Fruit fly (Drosophila melanogaster) whole organism, adult: ENCODE data around the gene CG31741.

ENCODE experiments used
- CG11617 ChIP-seq: fragments of 200-800 bp; sonication (Bioruptor generic); optimal IDR thresholded peaks from 2 replicates; lab custom pipeline; 2017; ENCODE audit warnings: mild to moderate bottlenecking, missing biosample characterization, missing genetic modification reagents, missing genetic modification characterization
- CG1620 ChIP-seq: fragments of 200-800 bp; sonication (Bioruptor generic); optimal IDR thresholded peaks from 2 replicates; lab custom pipeline; 2016; ENCODE audit warnings: missing biosample characterization, missing genetic modification characterization
- CG33017 ChIP-seq: fragments of 200-800 bp; sonication (Bioruptor generic); optimal IDR thresholded peaks from 2 replicates; lab custom pipeline; 2018; ENCODE audit warnings: missing biosample characterization, mild to moderate bottlenecking, missing genetic modification characterization, moderate library complexity
- CG5204 ChIP-seq: fragments of 200-800 bp; sonication (Bioruptor generic); optimal IDR thresholded peaks from 2 replicates; lab custom pipeline; 2016; ENCODE audit warnings: missing biosample characterization, missing genetic modification characterization
- CG7045 ChIP-seq: fragments of 200-800 bp; sonication (Bioruptor generic); optimal IDR thresholded peaks from 2 replicates; lab custom pipeline; 2017; ENCODE audit warnings: missing biosample characterization, mild to moderate bottlenecking, missing genetic modification characterization
- CG7101 ChIP-seq: fragments of 200-800 bp; sonication (Bioruptor generic); optimal IDR thresholded peaks from 2 replicates; lab custom pipeline; 2018; ENCODE audit warnings: missing biosample characterization, mild to moderate bottlenecking, missing genetic modification characterization, moderate library complexity
- Clk ChIP-seq: fragments of 200-800 bp; sonication (Bioruptor generic); optimal IDR thresholded peaks from 2 replicates; lab custom pipeline; 2017; ENCODE audit warnings: missing biosample characterization, missing genetic modification characterization
- Crg-1 ChIP-seq: fragments of 200-800 bp; sonication (Bioruptor generic); optimal IDR thresholded peaks from 2 replicates; lab custom pipeline; 2016; ENCODE audit warnings: missing biosample characterization, missing genetic modification characterization
- Hr96 ChIP-seq: fragments of 200-800 bp; sonication (Bioruptor generic); optimal IDR thresholded peaks from 2 replicates; lab custom pipeline; 2016; ENCODE audit warnings: missing biosample characterization, missing genetic modification characterization
- Mnt ChIP-seq: fragments of 200-800 bp; sonication (Bioruptor generic); optimal IDR thresholded peaks from 2 replicates; lab custom pipeline; 2016; ENCODE audit warnings: missing biosample characterization, mild to moderate bottlenecking, missing genetic modification characterization
- bab1 ChIP-seq: fragments of 200-800 bp; sonication (Bioruptor generic); optimal IDR thresholded peaks from 3 replicates; lab custom pipeline; 2019; ENCODE audit warnings: missing biosample characterization, mild to moderate bottlenecking, missing genetic modification characterization, moderate library complexity
- cic ChIP-seq: fragments of 200-800 bp; sonication (Bioruptor generic); optimal IDR thresholded peaks from 2 replicates; lab custom pipeline; 2017; ENCODE audit warnings: missing biosample characterization, mild to moderate bottlenecking, missing genetic modification characterization, moderate library complexity
- cnc ChIP-seq, 2 experiments: fragments of >200 bp; optimal IDR thresholded peaks; 2 replicates each; lab custom pipeline; 2017
- kay ChIP-seq: fragments of 200-800 bp; sonication (Bioruptor generic); peaks from one replicate; lab custom pipeline; 2016; ENCODE audit warnings: missing biosample characterization, missing genetic modification characterization, borderline replicate concordance
- ovo ChIP-seq: fragments of 200-800 bp; sonication (Bioruptor generic); optimal IDR thresholded peaks from 2 replicates; lab custom pipeline; 2016; ENCODE audit warnings: missing biosample characterization, missing genetic modification characterization
- pad ChIP-seq: fragments of 200-800 bp; sonication (Bioruptor generic); optimal IDR thresholded peaks from 3 replicates; lab custom pipeline; 2017; ENCODE audit warnings: missing biosample characterization, missing genetic modification characterization, mild to moderate bottlenecking, moderate library complexity, missing genetic modification reagents
- tj ChIP-seq: fragments of 200-800 bp; sonication (Bioruptor generic); optimal IDR thresholded peaks from 3 replicates; lab custom pipeline; 2017; ENCODE audit warnings: missing biosample characterization, mild to moderate bottlenecking, missing genetic modification characterization, moderate library complexity
- toe ChIP-seq: fragments of 200-800 bp; sonication (Bioruptor generic); optimal IDR thresholded peaks from 2 replicates; lab custom pipeline; 2016; ENCODE audit warnings: missing biosample characterization, missing genetic modification characterization

The CG31741 gene

DNA sequence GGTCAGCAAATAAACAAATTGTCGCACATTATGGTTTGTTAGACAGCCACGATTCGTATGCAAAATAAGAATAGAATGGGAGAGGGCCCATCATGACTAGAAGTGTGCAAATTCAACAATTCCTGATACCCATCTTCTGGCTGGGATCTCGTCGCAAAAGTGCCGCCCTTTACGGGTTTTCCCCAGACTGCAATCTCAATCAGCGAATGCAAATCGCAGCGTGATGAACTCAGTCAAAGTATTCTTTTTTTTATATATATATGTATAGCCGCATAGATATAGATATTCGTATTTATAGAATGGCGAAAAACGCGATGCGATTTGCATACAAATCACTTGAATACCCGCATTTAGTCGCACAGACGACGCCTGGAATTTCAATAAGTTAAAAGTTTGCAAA, 38.9 kb downstream of the CG31741 start:
- TF ChIP-seq cic (GFP tag; lab: Kevin White, UChicago) (no peak), kay (GFP tag; lab: Kevin White, UChicago) (peak; percentile 76)

dm6 chr2L:18125649-18126048, 41.6 kb downstream of the CG31741 start, which contains the start of gene Grl36b:
Grl36b (minus strand) TSS chr2L:18125749.
- TF ChIP-seq CG11617 (no peak), CG5204 (GFP tag; lab: Kevin White, UChicago) (no peak), CG33017 (tag; lab: Kevin White, UChicago) (no peak)

DNA sequence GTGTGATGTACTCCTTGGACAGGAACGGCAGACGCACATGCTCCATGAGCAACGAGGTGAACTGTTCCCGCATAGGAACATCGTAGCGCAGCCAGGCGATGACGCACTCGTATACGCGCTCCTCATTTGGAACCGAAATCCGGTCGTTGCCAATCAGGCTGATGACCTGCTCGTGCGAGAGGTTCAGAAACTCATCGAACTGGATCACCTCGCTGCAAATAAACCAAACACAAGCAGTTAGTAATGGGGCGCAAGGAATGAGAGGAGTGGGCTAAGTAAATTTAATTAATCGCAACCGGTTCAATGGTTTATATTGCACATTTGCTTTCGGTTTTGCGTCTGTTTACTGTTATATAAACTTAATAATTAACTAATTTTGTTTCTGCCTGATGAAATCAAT, 50.6 kb downstream of the CG31741 start:
- no peak for TF ChIP-seq CG5204 (GFP tag; lab: Kevin White, UChicago)
- no peak for TF ChIP-seq Clk (GFP tag; lab: Kevin White, UChicago)
- no peak for TF ChIP-seq Hr96
- TF ChIP-seq toe, result no peak
- no peak for TF ChIP-seq cnc (optimal IDR thresholded peaks at IDR 0.05; lab: Kevin White, UChicago)
- TF ChIP-seq CG7045 (GFP tag; lab: Kevin White, UChicago), result no peak
- no peak for TF ChIP-seq CG7101 (tag; lab: Kevin White, UChicago)
- TF ChIP-seq kay (GFP tag; lab: Kevin White, UChicago), result no peak
- no peak for TF ChIP-seq pad (GFP tag; lab: Kevin White, UChicago)
- no peak for TF ChIP-seq Crg-1 (GFP tag; lab: Kevin White, UChicago)
- no peak for TF ChIP-seq ovo (GFP tag; lab: Kevin White, UChicago)
- no peak for TF ChIP-seq cic (GFP tag; lab: Kevin White, UChicago)
- no peak for TF ChIP-seq Mnt (GFP tag; lab: Kevin White, UChicago)
- no peak for TF ChIP-seq tj (GFP tag; lab: Kevin White, UChicago)
- TF ChIP-seq bab1 (GFP tag; lab: Kevin White, UChicago), result no peak
- TF ChIP-seq CG33017 (tag; lab: Kevin White, UChicago), result no peak
- no peak for TF ChIP-seq CG1620 (GFP tag; lab: Kevin White, UChicago)
